Fruit fly (Drosophila melanogaster): ENCODE results near the gene CG14570.

Gene CG14570

dm6 chr3L:21700945-21701344, 29.3 kb downstream of the CG14570 start:
- TF ChIP-seq Sp1 (GFP tag; optimal IDR thresholded peaks at IDR 0.05) (no peak), Myc (optimal IDR thresholded peaks at IDR 0.05) (no peak), Hnf4 (GFP tag; optimal IDR thresholded peaks at IDR 0.05) (no peak), sv (GFP tag; optimal IDR thresholded peaks at IDR 0.05) (no peak), Abd-B (GFP tag; optimal IDR thresholded peaks at IDR 0.05) (no peak), HLH106 (tag; optimal IDR thresholded peaks at IDR 0.05) (no peak), tai (GFP tag; optimal IDR thresholded peaks at IDR 0.05) (no peak), h (GFP tag; optimal IDR thresholded peaks at IDR 0.05) (no peak), CG9705 (GFP tag; optimal IDR thresholded peaks at IDR 0.05) (no peak)

DNA sequence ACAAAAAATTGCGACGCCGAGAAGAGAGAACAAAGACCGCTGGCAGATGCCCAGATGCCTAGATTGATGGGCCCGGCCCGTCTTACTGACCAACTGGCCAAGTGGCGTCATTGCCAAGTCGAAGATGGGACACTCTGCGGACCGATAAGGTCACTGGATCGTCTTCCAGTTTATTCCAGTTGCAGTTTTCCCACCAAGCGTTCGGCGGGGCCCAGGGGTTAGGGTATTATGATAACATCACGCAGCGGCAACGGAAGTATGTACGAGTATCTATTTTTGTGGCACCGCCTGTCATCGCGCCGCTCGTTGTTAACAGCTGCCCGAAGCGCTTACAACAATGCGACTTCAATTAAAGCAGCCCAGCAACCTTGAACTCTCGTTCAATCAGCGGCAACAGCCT, 30.2 kb downstream of the CG14570 start:
- TF ChIP-seq rgr (GFP tag; optimal IDR thresholded peaks at IDR 0.05) = no peak
- TF ChIP-seq sage (GFP tag; optimal IDR thresholded peaks at IDR 0.05) = no peak
- no peak for TF ChIP-seq lola (GFP tag; optimal IDR thresholded peaks at IDR 0.05)
- no peak for TF ChIP-seq fru (GFP tag; optimal IDR thresholded peaks at IDR 0.05)
- no peak for TF ChIP-seq N (GFP tag; optimal IDR thresholded peaks at IDR 0.05)

DNA sequence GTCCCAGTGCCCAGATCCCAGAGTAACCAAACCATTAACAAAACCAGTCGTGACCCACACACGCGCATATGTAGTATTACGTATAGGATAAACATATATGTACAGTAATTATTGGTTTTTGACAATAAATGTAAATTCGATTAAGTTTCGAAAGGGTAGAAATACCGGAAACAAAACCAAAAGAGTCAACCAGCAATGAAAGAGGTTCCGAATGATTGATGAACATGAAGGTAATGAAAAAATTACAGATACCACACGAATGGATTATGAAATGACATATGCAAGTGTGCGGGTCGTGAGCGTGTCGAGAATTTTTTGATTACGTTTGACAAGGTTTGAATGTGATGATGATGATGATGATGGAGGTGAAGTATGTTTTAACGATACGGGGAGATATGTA, 35.6 kb downstream of the CG14570 start:
- TF ChIP-seq br (GFP tag; optimal IDR thresholded peaks at IDR 0.05) (no peak), psq (GFP tag; optimal IDR thresholded peaks at IDR 0.05) (no peak), dsf (GFP tag; optimal IDR thresholded peaks at IDR 0.05; ENCODE audit: borderline replicate concordance) (no peak)

- TF ChIP-seq woc (GFP tag; optimal IDR thresholded peaks at IDR 0.05) = peak; percentile 62
- TF ChIP-seq fru (GFP tag; optimal IDR thresholded peaks at IDR 0.05) = no peak
- peak; percentile 58 for TF ChIP-seq Myc (optimal IDR thresholded peaks at IDR 0.05)
- no peak for TF ChIP-seq Abd-B (GFP tag; optimal IDR thresholded peaks at IDR 0.05)
- TF ChIP-seq Hr83 (GFP tag; optimal IDR thresholded peaks at IDR 0.05; ENCODE audit: poor library complexity, severe bottlenecking) = no peak
- no peak for TF ChIP-seq sage (GFP tag; optimal IDR thresholded peaks at IDR 0.05)
These were observed 41.6 kb downstream of the CG14570 start for dm6 chr3L:21688607-21689129.

DNA sequence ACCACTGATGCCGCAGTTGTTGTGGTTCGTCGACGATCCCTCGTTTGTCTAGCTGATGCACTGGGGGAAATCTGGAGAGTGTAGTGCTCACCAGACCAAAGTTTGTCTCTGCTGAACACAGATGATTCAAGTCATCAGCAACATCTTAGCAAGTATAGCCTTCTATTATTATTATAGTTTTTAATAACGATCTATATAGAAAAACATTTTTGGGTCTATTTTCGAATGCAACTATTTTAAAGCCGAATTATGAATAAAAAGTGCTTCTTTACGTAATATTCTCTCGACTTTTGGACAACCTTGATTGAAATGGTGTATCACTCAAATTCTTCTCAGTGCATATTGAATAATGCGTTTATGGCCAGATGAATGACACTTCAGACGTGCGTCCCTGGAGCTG, 44.5 kb downstream of the CG14570 start:
- TF ChIP-seq foxo (GFP tag; optimal IDR thresholded peaks at IDR 0.05) = peak in 1 of 2 experiments; percentile 1
- TF ChIP-seq br (GFP tag; optimal IDR thresholded peaks at IDR 0.05) = no peak

dm6 chr3L:21683942-21684341, 46.3 kb downstream of the CG14570 start, which contains the start of gene Sfp78E:
Gene Sfp78E, minus strand, starts transcription at chr3L:21684042.
- no peak for TF ChIP-seq h (GFP tag; optimal IDR thresholded peaks at IDR 0.05)
- no peak for TF ChIP-seq sage (GFP tag; optimal IDR thresholded peaks at IDR 0.05)
- no peak for TF ChIP-seq brk (GFP tag; optimal IDR thresholded peaks at IDR 0.05)
- TF ChIP-seq GATAd (GFP tag; optimal IDR thresholded peaks at IDR 0.05) = no peak
- TF ChIP-seq usp (GFP tag; optimal IDR thresholded peaks at IDR 0.05) = no peak
- TF ChIP-seq dl (GFP tag; optimal IDR thresholded peaks at IDR 0.05; ENCODE audit: insufficient read depth in 1 of 2, partially characterized antibody in 2 of 2) = no peak
- no peak for TF ChIP-seq dmrt93B (GFP tag; optimal IDR thresholded peaks at IDR 0.05)

DNA sequence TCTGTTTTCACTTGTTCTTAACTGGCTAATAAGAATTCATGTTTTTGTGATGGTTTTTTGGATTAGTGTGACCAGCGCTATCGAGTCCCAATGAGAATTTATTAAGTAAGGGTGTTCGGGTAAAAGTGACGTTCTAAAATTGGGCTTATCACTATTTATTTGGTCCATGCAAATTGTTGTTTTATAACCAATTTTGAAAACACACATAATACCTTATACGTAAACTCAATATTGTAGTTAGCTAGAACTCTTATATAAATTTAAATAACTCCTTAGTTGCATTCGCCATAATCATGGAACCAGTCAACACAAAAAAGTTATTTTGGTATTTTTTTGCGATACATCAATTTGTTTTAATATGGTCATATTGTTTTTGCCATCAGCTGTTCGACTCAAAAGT, 50.6 kb downstream of the CG14570 start, which contains the start of the genes Als2 and CG11248:
Gene Als2, minus strand, starts transcription at position 69 of the 400 bp plus-strand sequence.
Gene CG11248, plus strand, starts transcription at position 364 of the 400 bp plus-strand sequence.
- TF ChIP-seq CG9705 (GFP tag; optimal IDR thresholded peaks at IDR 0.05) (no peak), dmrt93B (GFP tag; optimal IDR thresholded peaks at IDR 0.05) (peak; percentile 57), woc (GFP tag; optimal IDR thresholded peaks at IDR 0.05) (peak; percentile 70), CrebA (GFP tag; optimal IDR thresholded peaks at IDR 0.05; ENCODE audit: borderline replicate concordance) (no peak), foxo (GFP tag; optimal IDR thresholded peaks at IDR 0.05) (peak in 1 of 2 experiments; percentile 74), pan (optimal IDR thresholded peaks at IDR 0.05) (no peak), rgr (GFP tag; optimal IDR thresholded peaks at IDR 0.05) (no peak), GATAd (GFP tag; optimal IDR thresholded peaks at IDR 0.05) (peak; percentile 35), ey (GFP tag; optimal IDR thresholded peaks at IDR 0.05) (peak; percentile 70), fru (GFP tag; optimal IDR thresholded peaks at IDR 0.05) (peak; percentile 73), br (GFP tag; optimal IDR thresholded peaks at IDR 0.05) (peak; percentile 51), Myc (optimal IDR thresholded peaks at IDR 0.05) (no peak), h (GFP tag; optimal IDR thresholded peaks at IDR 0.05) (no peak), brk (GFP tag; optimal IDR thresholded peaks at IDR 0.05) (no peak), usp (GFP tag; optimal IDR thresholded peaks at IDR 0.05) (no peak), Dif (GFP tag; optimal IDR thresholded peaks at IDR 0.05; ENCODE audit: partially characterized antibody) (no peak), Dfd (GFP tag; optimal IDR thresholded peaks at IDR 0.05) (no peak), Abd-B (GFP tag; optimal IDR thresholded peaks at IDR 0.05) (no peak), Hr83 (GFP tag; optimal IDR thresholded peaks at IDR 0.05; ENCODE audit: poor library complexity, severe bottlenecking) (no peak), lola (GFP tag; optimal IDR thresholded peaks at IDR 0.05) (no peak), psq (GFP tag; optimal IDR thresholded peaks at IDR 0.05) (no peak), Jra (GFP tag; optimal IDR thresholded peaks at IDR 0.05) (no peak), Sp1 (GFP tag; optimal IDR thresholded peaks at IDR 0.05) (no peak), N (GFP tag; optimal IDR thresholded peaks at IDR 0.05) (no peak), Hr78 (GFP tag; optimal IDR thresholded peaks at IDR 0.05) (no peak), Rel (GFP tag; optimal IDR thresholded peaks at IDR 0.05) (no peak), Rel (tag; optimal IDR thresholded peaks at IDR 0.05) (no peak), sv (GFP tag; optimal IDR thresholded peaks at IDR 0.05) (peak; percentile 61), Mio (GFP tag; optimal IDR thresholded peaks at IDR 0.05) (no peak), CG32264 (GFP tag; optimal IDR thresholded peaks at IDR 0.05) (no peak), dsf (GFP tag; optimal IDR thresholded peaks at IDR 0.05; ENCODE audit: borderline replicate concordance) (no peak)
